Worm (Caenorhabditis elegans): ENCODE results near the gene ZK945.8.

ce11 chrII:10098428-10098827 lies 10.0 kb upstream of the ZK945.8 start:
- TF ChIP-seq nhr-11 (tag; optimal IDR thresholded peaks at IDR 0.05), result no peak
- no peak for TF ChIP-seq ceh-22 (tag; optimal IDR thresholded peaks at IDR 0.05)
- TF ChIP-seq madf-2 (tag; optimal IDR thresholded peaks at IDR 0.05), result no peak
- no peak for TF ChIP-seq pqm-1 (tag; optimal IDR thresholded peaks at IDR 0.05)
- TF ChIP-seq ztf-16 (tag; optimal IDR thresholded peaks at IDR 0.05), result no peak
- no peak for TF ChIP-seq ama-1 (optimal IDR thresholded peaks at IDR 0.05)
- no peak for TF ChIP-seq ets-4 (tag; optimal IDR thresholded peaks at IDR 0.05)
- TF ChIP-seq unc-3 (GFP tag; conservative IDR thresholded peaks at IDR 0.05), result no peak
- TF ChIP-seq unc-3 (tag; optimal IDR thresholded peaks at IDR 0.05), result no peak

Data from whole organism, late embryonic.